Worm (Caenorhabditis elegans): ENCODE data around the gene dpy-1.

Gene dpy-1

ce11 chrIII:2032327-2033093, 15.3 kb downstream of the dpy-1 start (continued):
- TF ChIP-seq ceh-58 (GFP tag; IDR thresholded peaks at IDR 0.05), result no peak
- TF ChIP-seq gei-17 (GFP tag; optimal IDR thresholded peaks at IDR 0.05), result no peak
- TF ChIP-seq lag-1 (GFP tag; IDR thresholded peaks at IDR 0.05), result no peak
- peak; percentile 13 for TF ChIP-seq madf-10 (tag; optimal IDR thresholded peaks at IDR 0.05)
- peak in 1 of 2 experiments; percentile 41 for TF ChIP-seq rec-8 (tag; optimal IDR thresholded peaks at IDR 0.05)
- TF ChIP-seq ama-1 (optimal IDR thresholded peaks at IDR 0.05), result no peak
- peak in 1 of 2 experiments; percentile 77 for TF ChIP-seq ama-1 (GFP tag; optimal IDR thresholded peaks at IDR 0.05)
- TF ChIP-seq attf-6 (GFP tag; IDR thresholded peaks at IDR 0.05), result no peak
- TF ChIP-seq F39B2.1 (GFP tag; IDR thresholded peaks at IDR 0.05), result no peak
- TF ChIP-seq ceh-40 (GFP tag; IDR thresholded peaks at IDR 0.05), result peak; percentile 68; the same call in 1 of the 2 replicates
- TF ChIP-seq ztf-3 (GFP tag; optimal IDR thresholded peaks at IDR 0.05), result no peak
- TF ChIP-seq nhr-80 (tag; optimal IDR thresholded peaks at IDR 0.05), result no peak
- TF ChIP-seq hsf-1 (GFP tag; IDR thresholded peaks at IDR 0.05), result no peak
- 0 out of 2 replicates have a peak, but pooled peaks have one; percentile 17 for TF ChIP-seq cebp-1 (GFP tag; IDR thresholded peaks at IDR 0.05)
- TF ChIP-seq cebp-1 (tag; optimal IDR thresholded peaks at IDR 0.05), result peak; percentile 23
- no peak for TF ChIP-seq somi-1 (GFP tag; optimal IDR thresholded peaks at IDR 0.05)
- no peak for TF ChIP-seq unc-130 (GFP tag; optimal IDR thresholded peaks at IDR 0.05)
- peak; percentile 26 for TF ChIP-seq lsl-1 (GFP tag; optimal IDR thresholded peaks at IDR 0.05)
- no peak for TF ChIP-seq F49E8.2 (tag; optimal IDR thresholded peaks at IDR 0.05; ENCODE audit: insufficient read depth)
- no peak for TF ChIP-seq atf-7 (tag; optimal IDR thresholded peaks at IDR 0.05)
- no peak for TF ChIP-seq lsy-27 (tag; optimal IDR thresholded peaks at IDR 0.05; ENCODE audit: borderline replicate concordance, insufficient read depth)
- 0 out of 2 replicates have a peak, but pooled peaks have one; percentile 15 for TF ChIP-seq F37B4.10 (GFP tag; IDR thresholded peaks at IDR 0.05)
- TF ChIP-seq ceh-79 (tag; optimal IDR thresholded peaks at IDR 0.05), result no peak
- TF ChIP-seq hmg-20 (GFP tag; IDR thresholded peaks at IDR 0.05), result peak; percentile 72; the same call in 1 of the 2 replicates
- TF ChIP-seq Y79H2A.3 (GFP tag; conservative IDR thresholded peaks at IDR 0.05), result no peak
- no peak for TF ChIP-seq F22D6.2 (tag; optimal IDR thresholded peaks at IDR 0.05)
- no peak for TF ChIP-seq nhr-27 (tag; optimal IDR thresholded peaks at IDR 0.05)
- TF ChIP-seq sdz-38 (tag; optimal IDR thresholded peaks at IDR 0.05), result no peak
- TF ChIP-seq K12H6.12 (tag; optimal IDR thresholded peaks at IDR 0.05), result no peak
- no peak for TF ChIP-seq bed-2 (GFP tag; IDR thresholded peaks at IDR 0.05)
- no peak for TF ChIP-seq mel-28 (tag; optimal IDR thresholded peaks at IDR 0.05; ENCODE audit: borderline replicate concordance)
- TF ChIP-seq mes-4 (tag; optimal IDR thresholded peaks at IDR 0.05), result no peak
- TF ChIP-seq unc-62 (GFP tag; optimal IDR thresholded peaks at IDR 0.05), result no peak
- TF ChIP-seq C17E4.6 (GFP tag; IDR thresholded peaks at IDR 0.05), result peak; percentile 39
- peak; percentile 37 for TF ChIP-seq nhr-90 (tag; optimal IDR thresholded peaks at IDR 0.05)
- TF ChIP-seq T26A5.8 (tag; optimal IDR thresholded peaks at IDR 0.05), result peak; percentile 35
- no peak for TF ChIP-seq ztf-28 (GFP tag; IDR thresholded peaks at IDR 0.05)
- TF ChIP-seq attf-5 (GFP tag; optimal IDR thresholded peaks at IDR 0.05), result no peak
- TF ChIP-seq F55B11.4 (tag; optimal IDR thresholded peaks at IDR 0.05; ENCODE audit: borderline replicate concordance, insufficient read depth), result no peak
- no peak; the same call in 1 of the 2 replicates for TF ChIP-seq ekl-4 (GFP tag; IDR thresholded peaks at IDR 0.05)
- no peak for TF ChIP-seq F10E7.11 (tag; optimal IDR thresholded peaks at IDR 0.05)
- TF ChIP-seq zim-3 (tag; optimal IDR thresholded peaks at IDR 0.05), result peak; percentile 32
- TF ChIP-seq Y56A3A.18 (GFP tag; IDR thresholded peaks at IDR 0.05), result peak; percentile 71
- TF ChIP-seq lir-1 (GFP tag; conservative IDR thresholded peaks at IDR 0.05), result no peak
- peak; percentile 23; the same call in 1 of the 2 replicates for TF ChIP-seq Y53F4B.3 (GFP tag; IDR thresholded peaks at IDR 0.05)
- no peak for TF ChIP-seq dpl-1 (GFP tag; optimal IDR thresholded peaks at IDR 0.05)
- no peak for TF ChIP-seq F57C9.4 (tag; optimal IDR thresholded peaks at IDR 0.05)
- TF ChIP-seq snpc-1.1 (tag; optimal IDR thresholded peaks at IDR 0.05; ENCODE audit: insufficient read depth), result peak; percentile 23
